Fruit fly (Drosophila melanogaster) whole organism, embryonic: ENCODE data around the gene dbe.

Experiments used
- Antp ChIP-seq: fragments of 200-800 bp; sonication (Bioruptor generic); optimal IDR thresholded peaks from 3 replicates; lab custom pipeline; 2016; ENCODE audit warnings: missing biosample characterization, missing genetic modification characterization
- CG10321 ChIP-seq: fragments of 200-800 bp; sonication (Bioruptor generic); IDR thresholded peaks from 2 replicates; pipeline ENCODE4 v1.3.6; 2022; ENCODE audit warnings: missing biosample characterization, missing genetic modification characterization
- CG11560 ChIP-seq: fragments of 200-800 bp; sonication (Bioruptor generic); IDR thresholded peaks from 3 replicates; pipeline ENCODE4 v1.3.6; 2022; ENCODE audit warnings: missing biosample characterization, missing genetic modification characterization
- CG12744 ChIP-seq: fragments of 200-800 bp; sonication (Bioruptor generic); optimal IDR thresholded peaks from 2 replicates; lab custom pipeline; 2016; ENCODE audit warnings: missing biosample characterization, missing genetic modification characterization
- CG15011 ChIP-seq: fragments of 200-800 bp; sonication (Bioruptor generic); optimal IDR thresholded peaks from 3 replicates; lab custom pipeline; 2018; ENCODE audit warnings: missing biosample characterization, mild to moderate bottlenecking, missing genetic modification characterization
- CG17612 ChIP-seq: fragments of 200-800 bp; sonication (Bioruptor generic); IDR thresholded peaks from 2 replicates; pipeline ENCODE4 v1.3.6; 2022; ENCODE audit warnings: missing biosample characterization, missing genetic modification characterization
- CG17829 ChIP-seq: fragments of 200-800 bp; optimal IDR thresholded peaks from 2 replicates; lab custom pipeline; 2019; ENCODE audit warnings: missing biosample characterization, mild to moderate bottlenecking, missing genetic modification characterization, moderate library complexity
- CG17912 ChIP-seq: fragments of 200-800 bp; sonication (Bioruptor generic); optimal IDR thresholded peaks from 2 replicates; lab custom pipeline; 2018; ENCODE audit warnings: missing biosample characterization, mild to moderate bottlenecking, missing genetic modification characterization
- CG18619 ChIP-seq: fragments of 200-800 bp; sonication (Bioruptor generic); optimal IDR thresholded peaks from 3 replicates; lab custom pipeline; 2017; ENCODE audit warnings: missing biosample characterization, mild to moderate bottlenecking, missing genetic modification characterization
- CG2120 ChIP-seq: fragments of 200-800 bp; sonication (Bioruptor generic); optimal IDR thresholded peaks from 3 replicates; lab custom pipeline; 2016; ENCODE audit warnings: missing biosample characterization, missing genetic modification characterization
- CG3065 ChIP-seq: fragments of 200-800 bp; sonication (Bioruptor generic); optimal IDR thresholded peaks from 2 replicates; lab custom pipeline; 2016; ENCODE audit warnings: missing biosample characterization, missing genetic modification characterization
- CG34422 ChIP-seq: fragments of 200-800 bp; sonication (Bioruptor generic); IDR thresholded peaks from 3 replicates; pipeline ENCODE4 v1.3.6; 2022; ENCODE audit warnings: missing biosample characterization, missing genetic modification characterization
- CG3726 ChIP-seq: fragments of 200-800 bp; sonication (Bioruptor generic); IDR thresholded peaks from 3 replicates; pipeline ENCODE4, ENCODE4 v1.3.6; 2022; ENCODE audit warnings: missing biosample characterization, missing genetic modification characterization
- CG4328 ChIP-seq: fragments of 200-800 bp; sonication (Bioruptor generic); optimal IDR thresholded peaks from 3 replicates; lab custom pipeline; 2017; ENCODE audit warnings: missing biosample characterization, missing genetic modification reagents, missing genetic modification characterization
- CG4404 ChIP-seq: fragments of 200-800 bp; sonication (Bioruptor generic); IDR thresholded peaks from 2 replicates; pipeline ENCODE4 v1.3.6; 2022; ENCODE audit warnings: missing biosample characterization, missing genetic modification characterization
- CG6654 ChIP-seq: fragments of 200-800 bp; sonication (Bioruptor generic); optimal IDR thresholded peaks from 2 replicates; lab custom pipeline; 2017; ENCODE audit warnings: missing biosample characterization, mild to moderate bottlenecking, missing genetic modification characterization
- CG6689 ChIP-seq: fragments of 200-800 bp; sonication (Bioruptor generic); IDR thresholded peaks from 2 replicates; pipeline ENCODE4 v1.3.6; 2022; ENCODE audit warnings: missing biosample characterization, missing genetic modification characterization
- CG7928 ChIP-seq: fragments of 200-800 bp; sonication (Bioruptor generic); optimal IDR thresholded peaks from 2 replicates; lab custom pipeline; 2017; ENCODE audit warnings: missing biosample characterization, mild to moderate bottlenecking, missing genetic modification characterization
- Chrac-16 ChIP-seq: fragments of 200-800 bp; sonication (Bioruptor generic); optimal IDR thresholded peaks from 3 replicates; lab custom pipeline; 2016; ENCODE audit warnings: missing biosample characterization, missing genetic modification characterization
- Dip2 ChIP-seq: fragments of 200-800 bp; sonication (Bioruptor generic); IDR thresholded peaks from 2 replicates; pipeline ENCODE4 v1.3.6; 2022; ENCODE audit warnings: missing biosample characterization, missing genetic modification characterization
- Elba2 ChIP-seq: fragments of 200-800 bp; sonication (Bioruptor generic); optimal IDR thresholded peaks from 3 replicates; lab custom pipeline; 2016; ENCODE audit warnings: missing biosample characterization, missing genetic modification characterization
- Hand ChIP-seq: fragments of 200-800 bp; sonication (Bioruptor generic); optimal IDR thresholded peaks from 2 replicates; lab custom pipeline; 2017; ENCODE audit warnings: mild to moderate bottlenecking, missing biosample characterization, missing genetic modification reagents, missing genetic modification characterization
- NC2α ChIP-seq: fragments of 200-800 bp; sonication (Bioruptor generic); optimal IDR thresholded peaks from 2 replicates; lab custom pipeline; 2016; ENCODE audit warnings: missing biosample characterization, missing genetic modification characterization
- Oli ChIP-seq: fragments of 200-800 bp; sonication (Bioruptor generic); optimal IDR thresholded peaks from 2 replicates; lab custom pipeline; 2018; ENCODE audit warnings: missing biosample characterization, mild to moderate bottlenecking, missing genetic modification characterization, moderate library complexity
- Ptx1 ChIP-seq: fragments of 200-800 bp; sonication (Bioruptor generic); IDR thresholded peaks from 2 replicates; pipeline ENCODE4 v1.3.6; 2022; ENCODE audit warnings: missing biosample characterization, missing genetic modification characterization
- Side ChIP-seq: fragments of 200-800 bp; sonication (Bioruptor generic); optimal IDR thresholded peaks from 2 replicates; lab custom pipeline; 2016; ENCODE audit warnings: missing biosample characterization, missing genetic modification characterization
- cwo ChIP-seq: fragments of 200-800 bp; sonication (Bioruptor generic); optimal IDR thresholded peaks from 3 replicates; lab custom pipeline; 2017; ENCODE audit warnings: missing biosample characterization, missing genetic modification characterization, mild to moderate bottlenecking, moderate library complexity, missing genetic modification reagents
- danr ChIP-seq: fragments of 200-800 bp; sonication (Bioruptor generic); IDR thresholded peaks from 2 replicates; pipeline ENCODE4 v1.3.6; 2022; ENCODE audit warnings: missing biosample characterization, missing genetic modification characterization
- eve ChIP-seq, 2 experiments: fragments of >200 bp; optimal IDR thresholded peaks; 2 replicates each; lab custom pipeline; 2017; ENCODE audit warnings: missing biosample characterization in 2 of 2, missing genetic modification characterization in 2 of 2
- gt ChIP-seq: fragments of 200-800 bp; sonication (Bioruptor generic); IDR thresholded peaks from 2 replicates; pipeline ENCODE4 v1.3.6; 2022; ENCODE audit warnings: missing biosample characterization, missing genetic modification characterization
- her ChIP-seq: fragments of 200-800 bp; sonication (Bioruptor generic); optimal IDR thresholded peaks from 2 replicates; lab custom pipeline; 2016; ENCODE audit warnings: missing biosample characterization, missing genetic modification characterization
- jumu ChIP-seq: fragments of 200-800 bp; sonication (Bioruptor generic); optimal IDR thresholded peaks from 3 replicates; lab custom pipeline; 2016; ENCODE audit warnings: missing biosample characterization, missing genetic modification characterization
- lola ChIP-seq, 3 experiments: fragments of >200 bp in 2 of 3; fragments of 200-800 bp in 1 of 3; sonication (Bioruptor generic) in 1 of 3; optimal IDR thresholded peaks; 2 replicates each; lab custom pipeline; 2017 to 2019; ENCODE audit warnings: missing biosample characterization in 3 of 3, missing genetic modification characterization in 3 of 3, mild to moderate bottlenecking in 1 of 3, moderate library complexity in 1 of 3
- nau ChIP-seq: fragments of 200-800 bp; sonication (Bioruptor generic); optimal IDR thresholded peaks from 3 replicates; lab custom pipeline; 2017; ENCODE audit warnings: missing biosample characterization, mild to moderate bottlenecking, missing genetic modification characterization, missing genetic modification reagents
- nerfin-1 ChIP-seq: fragments of 200-800 bp; sonication (Bioruptor generic); optimal IDR thresholded peaks from 3 replicates; lab custom pipeline; 2019; ENCODE audit warnings: missing biosample characterization, mild to moderate bottlenecking, missing genetic modification characterization, moderate library complexity
- nerfin-2 ChIP-seq: fragments of 200-800 bp; sonication (Bioruptor generic); IDR thresholded peaks from 2 replicates; pipeline ENCODE4 v1.3.6; 2022; ENCODE audit warnings: missing biosample characterization, missing genetic modification characterization; ENCODE audit not compliant: partially characterized antibody
- otp ChIP-seq: fragments of 200-800 bp; sonication (Bioruptor generic); IDR thresholded peaks from 3 replicates; pipeline ENCODE4, ENCODE4 v1.3.6; 2022; ENCODE audit warnings: missing biosample characterization, missing genetic modification characterization
- pb ChIP-seq: fragments of 200-800 bp; sonication (Bioruptor generic); optimal IDR thresholded peaks from 3 replicates; lab custom pipeline; 2016; ENCODE audit warnings: missing biosample characterization, missing genetic modification characterization
- pho ChIP-seq: fragments of 200-800 bp; sonication (Bioruptor generic); optimal IDR thresholded peaks from 2 replicates; lab custom pipeline; 2016; ENCODE audit warnings: missing biosample characterization, missing genetic modification characterization
- ro ChIP-seq: fragments of 200-800 bp; sonication (Bioruptor generic); IDR thresholded peaks from 2 replicates; pipeline ENCODE4 v1.3.6; 2022; ENCODE audit warnings: missing biosample characterization, missing genetic modification characterization
- row ChIP-seq: fragments of 200-800 bp; sonication (Bioruptor generic); IDR thresholded peaks from 3 replicates; pipeline ENCODE4 v1.3.6; 2022; ENCODE audit warnings: missing biosample characterization, missing genetic modification characterization
- salm ChIP-seq: fragments of 200-800 bp; sonication (Bioruptor generic); optimal IDR thresholded peaks from 2 replicates; lab custom pipeline; 2018; ENCODE audit warnings: missing biosample characterization, mild to moderate bottlenecking, missing genetic modification characterization
- sqz ChIP-seq: fragments of 200-800 bp; sonication (Bioruptor generic); optimal IDR thresholded peaks from 3 replicates; lab custom pipeline; 2018; ENCODE audit warnings: missing biosample characterization, mild to moderate bottlenecking, missing genetic modification characterization
- tll ChIP-seq, 2 experiments: fragments of 200-800 bp in 1 of 2; fragments of >200 bp in 1 of 2; sonication (Bioruptor generic) in 1 of 2; optimal IDR thresholded peaks; 2 replicates each; lab custom pipeline; 2017 to 2019; ENCODE audit warnings: missing biosample characterization in 2 of 2, missing genetic modification characterization in 2 of 2, mild to moderate bottlenecking in 1 of 2, moderate library complexity in 1 of 2
- unc-4 ChIP-seq: fragments of 200-800 bp; sonication (Bioruptor generic); IDR thresholded peaks from 2 replicates; pipeline ENCODE4 v1.3.6; 2022; ENCODE audit warnings: missing biosample characterization, missing genetic modification characterization; ENCODE audit not compliant: partially characterized antibody
- vnd ChIP-seq: fragments of 200-800 bp; sonication (Bioruptor generic); IDR thresholded peaks from 3 replicates; pipeline ENCODE4 v1.3.6; 2022; ENCODE audit warnings: missing biosample characterization, missing genetic modification characterization; ENCODE audit not compliant: partially characterized antibody
- z ChIP-seq: fragments of 200-800 bp; sonication (Bioruptor generic); IDR thresholded peaks from 3 replicates; pipeline ENCODE4 v1.3.6; 2022; ENCODE audit warnings: missing biosample characterization, missing genetic modification characterization

The dbe gene

dm6 chr2L:821242-821985 lies 48.2 kb downstream of the dbe start, which contains the start of gene CG3662 (continued):
- TF ChIP-seq nerfin-2 (GFP tag; lab: Robert Waterston, UW): no peak
- TF ChIP-seq ro: no peak
- TF ChIP-seq cwo (GFP tag; lab: Kevin White, UChicago): peak; percentile 67
- TF ChIP-seq jumu: no peak
- TF ChIP-seq CG6689: no peak
- TF ChIP-seq CG34422: peak; percentile 43; the same call in 1 of the 3 replicates
- no peak for TF ChIP-seq CG15011 (GFP tag; lab: Kevin White, UChicago)
- peak; percentile 31 for TF ChIP-seq CG2120 (GFP tag; lab: Kevin White, UChicago)
- no peak for TF ChIP-seq eve (GFP tag; optimal IDR thresholded peaks at IDR 0.05; lab: Kevin White, UChicago)
- no peak for TF ChIP-seq Hand (GFP tag; lab: Kevin White, UChicago)
- TF ChIP-seq danr (GFP tag; lab: Robert Waterston, UW): no peak
- no peak for TF ChIP-seq lola (GFP tag; optimal IDR thresholded peaks at IDR 0.05; lab: Kevin White, UChicago)
- no peak for TF ChIP-seq CG12744 (GFP tag; lab: Kevin White, UChicago)

DNA sequence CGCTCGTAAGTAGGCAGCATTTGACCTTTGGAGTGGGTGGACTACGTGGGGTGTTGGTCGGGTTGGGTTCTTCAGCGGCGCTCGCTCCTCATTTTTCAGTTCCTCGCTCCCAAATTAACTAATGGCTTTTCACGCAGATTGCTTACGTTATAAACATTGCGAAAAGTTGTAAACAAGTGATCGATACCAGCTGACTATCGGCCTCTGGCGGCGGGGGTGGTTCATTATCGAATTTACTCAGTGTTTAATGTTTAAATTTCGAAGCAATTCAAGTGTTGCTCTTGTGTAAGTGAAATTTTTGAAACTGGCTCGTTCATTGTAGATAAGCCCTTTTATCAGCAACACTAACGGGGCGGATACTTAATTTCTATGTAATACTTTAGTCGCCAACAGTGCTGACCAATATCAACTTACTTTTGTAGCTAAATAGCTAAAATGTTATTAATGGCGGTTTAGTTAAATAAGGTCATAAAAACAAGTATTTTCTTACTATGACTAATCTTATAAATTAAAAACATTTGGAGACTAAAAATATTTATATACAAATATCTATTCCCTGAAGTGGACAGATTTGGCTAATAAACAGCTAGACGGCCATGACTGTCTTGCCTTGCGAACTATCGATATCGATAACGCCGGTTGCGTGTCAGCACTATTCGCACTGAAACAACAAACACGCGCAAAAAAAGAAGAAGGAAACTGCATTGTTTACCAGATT lies 50.2 kb downstream of the dbe start, which contains the start of the genes PGAP2 and Clp:
Gene PGAP2, minus strand, starts transcription at position 194 of the 718 bp plus-strand sequence.
Gene Clp, plus strand, starts transcription at position 650 of the 718 bp plus-strand sequence.
- no peak for TF ChIP-seq sqz (GFP tag; lab: Kevin White, UChicago)
- no peak for TF ChIP-seq her (GFP tag; lab: Kevin White, UChicago)
- no peak for TF ChIP-seq Elba2 (GFP tag; lab: Kevin White, UChicago)
- no peak for TF ChIP-seq CG11560 (tag; lab: Robert Waterston, UW)
- 0 out of 2 replicates have a peak, but pooled peaks have one; percentile 22 for TF ChIP-seq CG17612 (GFP tag; lab: Robert Waterston, UW)
- TF ChIP-seq Chrac-16 (GFP tag; lab: Kevin White, UChicago): peak; percentile 74
- peak; percentile 25 for TF ChIP-seq jumu
- peak; percentile 71 for TF ChIP-seq CG4404 (GFP tag; lab: Robert Waterston, UW)
- peak; percentile 94 for TF ChIP-seq row
- TF ChIP-seq pb (GFP tag; lab: Kevin White, UChicago): no peak
- TF ChIP-seq CG3065 (GFP tag; lab: Kevin White, UChicago): peak; percentile 19
- TF ChIP-seq Oli: peak; percentile 68
- TF ChIP-seq CG17829 (tag; lab: Kevin White, UChicago): peak; percentile 68
- TF ChIP-seq CG3726 (GFP tag; lab: Robert Waterston, UW): 0 out of 3 replicates have a peak, but pooled peaks have one; percentile 16
- TF ChIP-seq CG6654 (GFP tag; lab: Kevin White, UChicago): peak; percentile 8
- no peak for TF ChIP-seq gt (GFP tag; lab: Robert Waterston, UW)
- peak; percentile 31 for TF ChIP-seq Antp
- no peak for TF ChIP-seq Dip2 (GFP tag; lab: Robert Waterston, UW)
- TF ChIP-seq vnd: peak; percentile 48; the same call in 1 of the 3 replicates
- TF ChIP-seq CG18619: peak; percentile 64
- no peak for TF ChIP-seq CG17912 (GFP tag; lab: Kevin White, UChicago)
- TF ChIP-seq CG4328 (GFP tag; lab: Kevin White, UChicago): peak; percentile 48
- no peak for TF ChIP-seq NC2α (GFP tag; lab: Kevin White, UChicago)
- 0 out of 3 replicates have a peak, but pooled peaks have one; percentile 26 for TF ChIP-seq otp (GFP tag; lab: Robert Waterston, UW)
- TF ChIP-seq unc-4 (GFP tag; lab: Robert Waterston, UW): peak; percentile 57; the same call in 1 of the 2 replicates
- no peak for TF ChIP-seq tll (GFP tag; optimal IDR thresholded peaks at IDR 0.05; lab: Kevin White, UChicago)
- no peak for TF ChIP-seq CG7928 (GFP tag; lab: Kevin White, UChicago)
- peak; percentile 84 for TF ChIP-seq CG34422
- TF ChIP-seq Side (GFP tag; lab: Kevin White, UChicago): no peak
- peak; percentile 60 for TF ChIP-seq pho (GFP tag; lab: Kevin White, UChicago)
- TF ChIP-seq nerfin-1: peak; percentile 65
- no peak for TF ChIP-seq salm (tag; lab: Kevin White, UChicago)
- TF ChIP-seq CG10321 (GFP tag; lab: Robert Waterston, UW): no peak
- TF ChIP-seq nau (GFP tag; lab: Kevin White, UChicago): no peak
- TF ChIP-seq z: no peak
- peak; percentile 89 for TF ChIP-seq Ptx1
